Worm (Caenorhabditis elegans): ENCODE measurements around the gene cdh-1.

ce11 chrIII:2924658-2925057, 14.0 kb downstream of the cdh-1 start, which contains the start of gene R10F2.5:
- TF ChIP-seq nhr-11 (tag; optimal IDR thresholded peaks at IDR 0.05) (no peak), F16B12.6 (tag; optimal IDR thresholded peaks at IDR 0.05) (no peak), unc-62 (GFP tag; optimal IDR thresholded peaks at IDR 0.05) (no peak), nhr-84 (tag; optimal IDR thresholded peaks at IDR 0.05) (no peak), aly-2 (tag; optimal IDR thresholded peaks at IDR 0.05) (no peak), Y116A8C.19 (tag; optimal IDR thresholded peaks at IDR 0.05; ENCODE audit: borderline replicate concordance) (no peak), vab-15 (tag; optimal IDR thresholded peaks at IDR 0.05) (no peak), ama-1 (optimal IDR thresholded peaks at IDR 0.05) (no peak), ces-1 (GFP tag; optimal IDR thresholded peaks at IDR 0.05) (no peak)
